Fruit fly (Drosophila melanogaster): ENCODE data around the gene ncd.

The ncd gene

dm6 chr3R:29762297-29762696 lies 44.6 kb downstream of the ncd start:
- TF ChIP-seq hkb (optimal IDR thresholded peaks at IDR 0.05) (no peak), hkb (GFP tag; IDR thresholded peaks at IDR 0.05) (0 out of 2 replicates have a peak, but pooled peaks have one; percentile 19), CG7372 (GFP tag; IDR thresholded peaks at IDR 0.05) (no peak), D (optimal IDR thresholded peaks at IDR 0.05) (no peak), D (GFP tag; optimal IDR thresholded peaks at IDR 0.05) (no peak), slbo (GFP tag; IDR thresholded peaks at IDR 0.05) (peak; percentile 12; the same call in 1 of the 2 replicates), bcd (GFP tag; optimal IDR thresholded peaks at IDR 0.05) (no peak), CG10274 (GFP tag; optimal IDR thresholded peaks at IDR 0.05) (no peak), Taf1 (GFP tag; IDR thresholded peaks at IDR 0.05) (no peak), CG30403 (GFP tag; optimal IDR thresholded peaks at IDR 0.05) (peak; percentile 7), CG30431 (GFP tag; optimal IDR thresholded peaks at IDR 0.05) (no peak), CG2712 (tag; optimal IDR thresholded peaks at IDR 0.05) (no peak), CG13123 (GFP tag; optimal IDR thresholded peaks at IDR 0.05) (no peak), CG43689 (GFP tag; IDR thresholded peaks at IDR 0.05) (no peak), trem (tag; optimal IDR thresholded peaks at IDR 0.05) (no peak), pfk (GFP tag; optimal IDR thresholded peaks at IDR 0.05) (no peak), CG11093 (GFP tag; IDR thresholded peaks at IDR 0.05) (no peak), Ets97D (GFP tag; optimal IDR thresholded peaks at IDR 0.05) (no peak), gem (tag; optimal IDR thresholded peaks at IDR 0.05) (peak; percentile 7), CG11504 (tag; optimal IDR thresholded peaks at IDR 0.05) (peak; percentile 7), gcm (GFP tag; optimal IDR thresholded peaks at IDR 0.05) (no peak), NfI (GFP tag; optimal IDR thresholded peaks at IDR 0.05) (no peak)

dm6 chr3R:29761569-29761968 lies 45.4 kb downstream of the ncd start:
- TF ChIP-seq CG4854 (GFP tag; optimal IDR thresholded peaks at IDR 0.05) (no peak), Ets97D (GFP tag; optimal IDR thresholded peaks at IDR 0.05) (no peak), grau (tag; optimal IDR thresholded peaks at IDR 0.05) (peak; percentile 9), CG13624 (GFP tag; optimal IDR thresholded peaks at IDR 0.05) (no peak), kni (GFP tag; optimal IDR thresholded peaks at IDR 0.05) (no peak), CG8290 (GFP tag; optimal IDR thresholded peaks at IDR 0.05) (no peak), CG8290 (tag; optimal IDR thresholded peaks at IDR 0.05) (no peak), Asciz (GFP tag; optimal IDR thresholded peaks at IDR 0.05) (no peak), Bdp1 (GFP tag; optimal IDR thresholded peaks at IDR 0.05) (no peak), scrt (GFP tag; optimal IDR thresholded peaks at IDR 0.05) (no peak), CG6854 (GFP tag; optimal IDR thresholded peaks at IDR 0.05) (no peak), CG2889 (GFP tag; IDR thresholded peaks at IDR 0.05) (no peak), Hey (tag; optimal IDR thresholded peaks at IDR 0.05) (no peak), bsh (GFP tag; optimal IDR thresholded peaks at IDR 0.05) (no peak), ken (GFP tag; IDR thresholded peaks at IDR 0.05) (no peak), Fer2 (tag; optimal IDR thresholded peaks at IDR 0.05) (no peak), maf-S (GFP tag; optimal IDR thresholded peaks at IDR 0.05) (no peak), CG14050 (GFP tag; IDR thresholded peaks at IDR 0.05) (no peak), gem (tag; optimal IDR thresholded peaks at IDR 0.05) (peak; percentile 26), ssp (GFP tag; IDR thresholded peaks at IDR 0.05) (no peak), en (GFP tag; optimal IDR thresholded peaks at IDR 0.05) (no peak), Blimp-1 (GFP tag; optimal IDR thresholded peaks at IDR 0.05) (no peak), CG18476 (GFP tag; optimal IDR thresholded peaks at IDR 0.05) (no peak), PHDP (tag; optimal IDR thresholded peaks at IDR 0.05) (no peak), Mes4 (GFP tag; optimal IDR thresholded peaks at IDR 0.05) (no peak), CG10267 (tag; optimal IDR thresholded peaks at IDR 0.05) (no peak), ase (GFP tag; IDR thresholded peaks at IDR 0.05) (no peak), Med (GFP tag) (no peak), CG1792 (GFP tag; optimal IDR thresholded peaks at IDR 0.05) (no peak), Abd-B (GFP tag; optimal IDR thresholded peaks at IDR 0.05) (no peak), lov (optimal IDR thresholded peaks at IDR 0.05) (no peak), lov (GFP tag; IDR thresholded peaks at IDR 0.05) (no peak), CkIIα-i1 (GFP tag; IDR thresholded peaks at IDR 0.05) (no peak)

Measured in whole organism, embryonic.